Fruit fly (Drosophila melanogaster) whole organism, prepupa: Measurements from ENCODE around the gene CG9098.

ENCODE experiments used
- CG3032 ChIP-seq: fragments of 200-800 bp; optimal IDR thresholded peaks from 2 replicates; lab custom pipeline; 2019; ENCODE audit warnings: missing biosample characterization, mild to moderate bottlenecking, missing genetic modification characterization, moderate library complexity
- CG4318 ChIP-seq: fragments of 200-800 bp; sonication (Bioruptor generic); optimal IDR thresholded peaks from 3 replicates; lab custom pipeline; 2017; ENCODE audit warnings: missing biosample characterization, mild to moderate bottlenecking, missing genetic modification characterization
- CG6276 ChIP-seq: fragments of 200-800 bp; sonication (Bioruptor generic); optimal IDR thresholded peaks from 2 replicates; lab custom pipeline; 2017; ENCODE audit warnings: missing biosample characterization, mild to moderate bottlenecking, missing genetic modification characterization
- CG6808 ChIP-seq: fragments of 200-800 bp; sonication (Bioruptor generic); optimal IDR thresholded peaks from 3 replicates; lab custom pipeline; 2017; ENCODE audit warnings: missing biosample characterization, missing genetic modification characterization, mild to moderate bottlenecking, moderate library complexity, missing genetic modification reagents
- Ets96B ChIP-seq: fragments of 200-800 bp; optimal IDR thresholded peaks from 2 replicates; lab custom pipeline; 2019; ENCODE audit warnings: missing biosample characterization, mild to moderate bottlenecking, missing genetic modification characterization, moderate library complexity
- Gug ChIP-seq: fragments of 200-800 bp; sonication (Bioruptor generic); IDR thresholded peaks from 2 replicates; pipeline ENCODE4 v1.3.6; 2022; ENCODE audit warnings: missing biosample characterization, missing genetic modification characterization
- Hr38 ChIP-seq: sonication (Bioruptor generic); optimal IDR thresholded peaks from 2 replicates; lab custom pipeline; 2016; ENCODE audit warnings: missing biosample characterization, missing genetic modification characterization
- Hr39 ChIP-seq: fragments of 200-800 bp; sonication (Bioruptor generic); optimal IDR thresholded peaks from 2 replicates; lab custom pipeline; 2016; ENCODE audit warnings: missing biosample characterization, missing genetic modification characterization
- eg ChIP-seq: fragments of 200-800 bp; sonication (Bioruptor generic); IDR thresholded peaks from 3 replicates; pipeline ENCODE4 v1.3.6; 2022; ENCODE audit warnings: missing biosample characterization, missing genetic modification characterization
- fd59A ChIP-seq: fragments of 200-800 bp; sonication (Bioruptor generic); optimal IDR thresholded peaks from 2 replicates; lab custom pipeline; 2017; ENCODE audit warnings: missing biosample characterization, mild to moderate bottlenecking, missing genetic modification characterization, missing genetic modification reagents
- fd85E ChIP-seq: fragments of 200-800 bp; sonication (Bioruptor generic); optimal IDR thresholded peaks from 3 replicates; lab custom pipeline; 2016; ENCODE audit warnings: missing biosample characterization, missing genetic modification characterization
- fkh ChIP-seq: fragments of 200-800 bp; sonication (Bioruptor generic); optimal IDR thresholded peaks from 3 replicates; lab custom pipeline; 2017; ENCODE audit warnings: missing biosample characterization, mild to moderate bottlenecking, missing genetic modification characterization, moderate library complexity
- net ChIP-seq: fragments of 200-800 bp; sonication (Bioruptor generic); optimal IDR thresholded peaks from 3 replicates; lab custom pipeline; 2016; ENCODE audit warnings: missing biosample characterization, missing genetic modification characterization
- topi ChIP-seq: fragments of 200-800 bp; sonication (Bioruptor generic); optimal IDR thresholded peaks from 3 replicates; lab custom pipeline; 2016; ENCODE audit warnings: missing biosample characterization, missing genetic modification characterization

DNA sequence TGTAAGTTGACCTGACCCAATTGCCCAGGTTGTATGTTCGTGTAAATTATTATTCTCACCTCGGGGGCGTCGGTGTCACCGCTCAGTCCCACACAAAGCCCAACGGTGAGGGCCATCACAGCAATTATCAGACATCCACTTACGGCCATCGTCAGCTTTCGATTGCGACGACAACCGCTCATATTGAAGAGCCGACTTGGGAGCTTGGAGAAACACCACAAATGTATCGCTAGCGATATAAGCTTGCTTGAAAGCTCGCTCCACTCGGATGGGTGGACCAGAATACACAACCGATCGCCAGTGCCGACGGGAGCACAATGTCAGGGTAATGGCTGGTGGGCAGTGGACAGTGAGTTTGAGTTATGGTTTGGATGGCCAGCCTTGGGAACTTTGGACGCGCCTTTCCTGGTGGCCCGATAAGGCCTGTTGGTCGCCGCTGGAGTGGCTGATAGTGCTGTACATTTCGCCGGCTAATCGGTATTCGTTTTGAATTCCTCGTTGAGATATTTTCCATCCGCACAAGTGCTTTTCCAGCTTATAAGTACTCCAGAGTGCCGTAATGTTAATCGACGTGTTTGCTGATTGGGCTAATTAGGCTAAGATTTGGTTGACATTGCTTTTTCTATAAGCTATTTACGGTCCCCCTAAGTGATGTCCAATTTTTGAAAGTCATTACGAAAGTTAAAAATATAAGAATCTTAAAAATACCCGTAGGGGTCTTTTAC lies 5.5 kb downstream of the CG9098 start, which contains the start of gene Gal:
- no peak for TF ChIP-seq CG3032
- TF ChIP-seq CG6808 (GFP tag; lab: Kevin White, UChicago): no peak
- TF ChIP-seq fkh: no peak
- no peak for TF ChIP-seq eg
- no peak for TF ChIP-seq Hr38 (GFP tag; lab: Kevin White, UChicago)
- no peak for TF ChIP-seq CG4318 (GFP tag; lab: Kevin White, UChicago)
- TF ChIP-seq Gug (GFP tag; lab: Robert Waterston, UW): no peak
- no peak for TF ChIP-seq Ets96B (tag; lab: Kevin White, UChicago)
- no peak for TF ChIP-seq fd59A (GFP tag; lab: Kevin White, UChicago)
- no peak for TF ChIP-seq topi (GFP tag; lab: Kevin White, UChicago)
- no peak for TF ChIP-seq Hr39
- TF ChIP-seq fd85E: no peak
- TF ChIP-seq CG6276 (GFP tag; lab: Kevin White, UChicago): no peak
- TF ChIP-seq net (GFP tag; lab: Kevin White, UChicago): no peak
